Fruit fly (Drosophila melanogaster) whole organism, pupa: Measurements from ENCODE around the gene Cdc7.

ENCODE experiments used
- CG14655 ChIP-seq: fragments of 200-800 bp; sonication (Bioruptor generic); optimal IDR thresholded peaks from 3 replicates; lab custom pipeline; 2017; ENCODE audit warnings: mild to moderate bottlenecking, missing biosample characterization, missing genetic modification reagents, missing genetic modification characterization
- CG15710 ChIP-seq: fragments of 200-800 bp; sonication (Bioruptor generic); optimal IDR thresholded peaks from 2 replicates; lab custom pipeline; 2018; ENCODE audit warnings: missing biosample characterization, mild to moderate bottlenecking, missing genetic modification characterization, moderate library complexity
- CG4496 ChIP-seq: fragments of 200-800 bp; sonication (Bioruptor generic); IDR thresholded peaks from 3 replicates; pipeline ENCODE4 v1.3.6; 2022; ENCODE audit warnings: missing biosample characterization, missing genetic modification characterization
- CG9948 ChIP-seq: fragments of 200-800 bp; sonication (Bioruptor generic); optimal IDR thresholded peaks from 2 replicates; lab custom pipeline; 2018; ENCODE audit warnings: missing biosample characterization, mild to moderate bottlenecking, missing genetic modification characterization, moderate library complexity
- D1 ChIP-seq: fragments of 200-800 bp; sonication (Bioruptor generic); optimal IDR thresholded peaks from 2 replicates; lab custom pipeline; 2018; ENCODE audit warnings: missing biosample characterization, mild to moderate bottlenecking, missing genetic modification characterization, moderate library complexity
- EcR ChIP-seq: fragments of 200-800 bp; sonication (Bioruptor generic); optimal IDR thresholded peaks from 3 replicates; lab custom pipeline; 2019; ENCODE audit warnings: missing biosample characterization, missing genetic modification characterization, mild to moderate bottlenecking, moderate library complexity, missing genetic modification reagents
- Pif1A ChIP-seq: fragments of 200-800 bp; sonication (Bioruptor generic); optimal IDR thresholded peaks from 3 replicates; lab custom pipeline; 2016; ENCODE audit warnings: missing biosample characterization, missing genetic modification characterization
- Snoo ChIP-seq: fragments of 200-800 bp; sonication (Bioruptor generic); optimal IDR thresholded peaks from 3 replicates; lab custom pipeline; 2017; ENCODE audit warnings: missing biosample characterization, mild to moderate bottlenecking, missing genetic modification characterization, inconsistent platforms
- fd96Ca ChIP-seq: fragments of 200-800 bp; sonication (Bioruptor generic); IDR thresholded peaks from 3 replicates; pipeline ENCODE4 v1.3.6; 2022; ENCODE audit warnings: missing biosample characterization, missing genetic modification characterization
- gl ChIP-seq: fragments of 200-800 bp; sonication (Bioruptor generic); optimal IDR thresholded peaks from 2 replicates; lab custom pipeline; 2018; ENCODE audit warnings: missing biosample characterization, mild to moderate bottlenecking, missing genetic modification characterization

- TF ChIP-seq CG15710 (tag; lab: Kevin White, UChicago) (no peak), gl (tag; lab: Kevin White, UChicago) (no peak), CG9948 (no peak), fd96Ca (GFP tag; lab: Robert Waterston, UW) (no peak), Snoo (tag; lab: Kevin White, UChicago) (no peak), CG4496 (GFP tag; lab: Robert Waterston, UW) (no peak), EcR (GFP tag; lab: Kevin White, UChicago) (no peak), CG14655 (GFP tag; lab: Kevin White, UChicago) (no peak), D1 (no peak), Pif1A (GFP tag; lab: Kevin White, UChicago) (no peak)
Observed at dm6 chrX:6616771-6617170, 37.6 kb upstream of the Cdc7 start.
